Fruit fly (Drosophila melanogaster) whole organism, embryonic: ENCODE results near the gene Cda5.

Source experiments
- CG18011 ChIP-seq: fragments of 200-800 bp; sonication (Bioruptor generic); optimal IDR thresholded peaks from 2 replicates; lab custom pipeline; 2017; ENCODE audit warnings: missing biosample characterization, missing genetic modification characterization, mild to moderate bottlenecking, moderate library complexity, missing genotype
- CG32767 ChIP-seq: fragments of 200-800 bp; sonication (Bioruptor generic); IDR thresholded peaks from 2 replicates; pipeline ENCODE4 v1.3.6; 2022; ENCODE audit warnings: missing biosample characterization, missing genetic modification characterization
- fru ChIP-seq: fragments of >200 bp; optimal IDR thresholded peaks from 2 replicates; lab custom pipeline; 2017
- psq ChIP-seq: fragments of 200-800 bp; sonication (Bioruptor generic); optimal IDR thresholded peaks from 2 replicates; lab custom pipeline; 2017; ENCODE audit warnings: missing biosample characterization, missing genetic modification characterization

dm6 chr2L:89158-89557 lies 24.0 kb upstream of the Cda5 start:
- TF ChIP-seq CG32767 (GFP tag; lab: Robert Waterston, UW): no peak
- TF ChIP-seq fru (lab: Kevin White, UChicago): no peak
- TF ChIP-seq psq: no peak
- TF ChIP-seq CG18011 (GFP tag; lab: Kevin White, UChicago): no peak
